Worm (Caenorhabditis elegans) whole organism, late embryonic: Measurements from ENCODE around the gene piit-1.

Experiments used
- ahr-1 ChIP-seq: sonication (generic microtip); optimal IDR thresholded peaks from 2 replicates; lab custom pipeline; 2016; ENCODE audit warnings: missing genetic modification characterization, missing compliant biosample characterization
- ama-1 ChIP-seq: fragments of 150-350 bp; optimal IDR thresholded peaks from 2 replicates; lab custom pipeline; 2014
- ceh-34 ChIP-seq: sonication (generic microtip); optimal IDR thresholded peaks from 2 replicates; lab custom pipeline; 2016; ENCODE audit warnings: mild to moderate bottlenecking, missing genetic modification characterization, missing compliant biosample characterization
- ceh-45 ChIP-seq: fragments of 200-800 bp; sonication (Bioruptor generic); IDR thresholded peaks from 2 replicates; pipeline ENCODE4 v1.3.6; 2022; ENCODE audit warnings: missing genetic modification reagents, missing genetic modification characterization, missing compliant biosample characterization
- lin-11 ChIP-seq: fragments of 200-800 bp; sonication (Bioruptor generic); optimal IDR thresholded peaks from 2 replicates; lab custom pipeline; 2018; ENCODE audit warnings: mild to moderate bottlenecking, missing genetic modification characterization, missing compliant biosample characterization
- madf-2 ChIP-seq: sonication (generic microtip); optimal IDR thresholded peaks from 2 replicates; lab custom pipeline; 2017; ENCODE audit warnings: missing genetic modification characterization, missing compliant biosample characterization
- nhr-11 ChIP-seq: fragments of 150-350 bp; optimal IDR thresholded peaks from 2 replicates; lab custom pipeline; 2014; ENCODE audit warnings: missing biosample characterization, missing genetic modification characterization
- nhr-232 ChIP-seq: sonication (generic microtip); optimal IDR thresholded peaks from 2 replicates; lab custom pipeline; 2016; ENCODE audit warnings: missing genetic modification characterization, missing compliant biosample characterization
- pha-4 ChIP-seq: fragments of 150-350 bp; optimal IDR thresholded peaks from 2 replicates; lab custom pipeline; 2018; ENCODE audit warnings: missing biosample characterization, missing genetic modification reagents, missing genetic modification characterization
- pqm-1 ChIP-seq: sonication (generic microtip); optimal IDR thresholded peaks from 2 replicates; lab custom pipeline; 2016; ENCODE audit warnings: missing genetic modification characterization, missing compliant biosample characterization
- pros-1 ChIP-seq: fragments of 150-350 bp; optimal IDR thresholded peaks from 2 replicates; lab custom pipeline; 2014; ENCODE audit warnings: missing biosample characterization, missing genetic modification reagents, missing genetic modification characterization

DNA sequence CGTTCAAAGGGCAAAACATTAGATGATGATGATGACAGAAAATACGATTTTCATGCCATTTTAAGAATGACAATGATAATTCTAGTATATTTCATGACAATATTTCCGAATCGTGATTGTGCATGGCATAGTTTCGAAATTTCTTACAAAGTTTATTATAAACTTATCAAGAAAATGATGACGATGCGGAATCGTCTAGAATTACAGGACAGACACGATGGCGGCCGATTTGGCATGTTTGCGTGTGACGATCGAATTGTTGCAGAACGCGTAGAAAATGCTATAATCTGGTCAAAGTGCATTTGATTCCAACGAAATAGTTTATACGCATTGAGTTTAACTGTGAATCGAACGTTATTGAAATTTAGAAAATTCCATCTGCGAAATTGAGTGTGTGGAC, 39.3 kb upstream of the piit-1 start:
- no peak for TF ChIP-seq ama-1 (lab: Kevin White, UChicago)
- TF ChIP-seq nhr-232 (tag; lab: Kevin White, UChicago), result no peak
- TF ChIP-seq ceh-34, result no peak
- TF ChIP-seq pqm-1 (tag; lab: Kevin White, UChicago), result no peak
- no peak for TF ChIP-seq ahr-1 (tag; lab: Kevin White, UChicago)
- no peak for TF ChIP-seq ceh-45 (GFP tag; lab: Robert Waterston, UW)
- no peak for TF ChIP-seq lin-11
- TF ChIP-seq madf-2 (tag; lab: Kevin White, UChicago), result no peak
- no peak for TF ChIP-seq nhr-11
- TF ChIP-seq pros-1 (tag; lab: Kevin White, UChicago), result no peak
- TF ChIP-seq pha-4 (tag; lab: Kevin White, UChicago), result no peak
